Fruit fly (Drosophila melanogaster) whole organism, embryonic: Measurements from ENCODE around the gene CG17118.

Experiments used
- Atf-2 ChIP-seq: fragments of 200-800 bp; sonication (Bioruptor generic); optimal IDR thresholded peaks from 2 replicates; lab custom pipeline; 2016; ENCODE audit warnings: missing biosample characterization, missing genetic modification characterization
- Awh ChIP-seq: fragments of 200-800 bp; sonication (Bioruptor generic); IDR thresholded peaks from 2 replicates; pipeline ENCODE4, ENCODE4 v1.3.6; 2022; ENCODE audit warnings: missing biosample characterization, missing genetic modification characterization
- CG10321 ChIP-seq: fragments of 200-800 bp; sonication (Bioruptor generic); IDR thresholded peaks from 2 replicates; pipeline ENCODE4 v1.3.6; 2022; ENCODE audit warnings: missing biosample characterization, missing genetic modification characterization
- CG10979 ChIP-seq: fragments of 200-800 bp; sonication (Bioruptor generic); optimal IDR thresholded peaks from 2 replicates; lab custom pipeline; 2018; ENCODE audit warnings: missing biosample characterization, mild to moderate bottlenecking, missing genetic modification characterization, moderate library complexity
- CG13624 ChIP-seq: fragments of 200-800 bp; sonication (Bioruptor generic); optimal IDR thresholded peaks from 2 replicates; lab custom pipeline; 2016; ENCODE audit warnings: missing biosample characterization, missing genetic modification characterization
- CG15269 ChIP-seq: fragments of 200-800 bp; sonication (Bioruptor generic); optimal IDR thresholded peaks from 2 replicates; lab custom pipeline; 2018; ENCODE audit warnings: missing biosample characterization, mild to moderate bottlenecking, missing genetic modification characterization, moderate library complexity
- CG16813 ChIP-seq: fragments of 200-800 bp; sonication (Bioruptor generic); IDR thresholded peaks from 3 replicates; pipeline ENCODE4 v1.3.6; 2022; ENCODE audit warnings: missing biosample characterization, missing genetic modification characterization; ENCODE audit not compliant: partially characterized antibody
- CG2120 ChIP-seq: fragments of 200-800 bp; sonication (Bioruptor generic); optimal IDR thresholded peaks from 3 replicates; lab custom pipeline; 2016; ENCODE audit warnings: missing biosample characterization, missing genetic modification characterization
- CG2678 ChIP-seq: fragments of 200-800 bp; sonication (Bioruptor generic); optimal IDR thresholded peaks from 3 replicates; lab custom pipeline; 2019; ENCODE audit warnings: missing biosample characterization, mild to moderate bottlenecking, missing genetic modification characterization, moderate library complexity
- CG30403 ChIP-seq: fragments of 200-800 bp; sonication (Bioruptor generic); optimal IDR thresholded peaks from 3 replicates; lab custom pipeline; 2016; ENCODE audit warnings: missing biosample characterization, missing genetic modification characterization
- CG30431 ChIP-seq: fragments of 200-800 bp; sonication (Bioruptor generic); optimal IDR thresholded peaks from 2 replicates; lab custom pipeline; 2017; ENCODE audit warnings: missing biosample characterization, missing genetic modification characterization
- CG32532 ChIP-seq: fragments of 200-800 bp; sonication (Bioruptor generic); IDR thresholded peaks from 2 replicates; pipeline ENCODE4 v1.3.6; 2022; ENCODE audit warnings: missing biosample characterization, missing genetic modification characterization
- CG3281 ChIP-seq: fragments of 200-800 bp; sonication (Bioruptor generic); optimal IDR thresholded peaks from 3 replicates; lab custom pipeline; 2017; ENCODE audit warnings: missing biosample characterization, mild to moderate bottlenecking, missing genetic modification characterization
- CG3407 ChIP-seq: fragments of 200-800 bp; sonication (Bioruptor generic); optimal IDR thresholded peaks from 2 replicates; lab custom pipeline; 2018; ENCODE audit warnings: missing biosample characterization, mild to moderate bottlenecking, missing genetic modification characterization
- CG4328 ChIP-seq: fragments of 200-800 bp; sonication (Bioruptor generic); optimal IDR thresholded peaks from 3 replicates; lab custom pipeline; 2017; ENCODE audit warnings: missing biosample characterization, missing genetic modification reagents, missing genetic modification characterization
- CG6683 ChIP-seq: fragments of 200-800 bp; sonication (Bioruptor generic); optimal IDR thresholded peaks from 2 replicates; lab custom pipeline; 2017; ENCODE audit warnings: missing biosample characterization, mild to moderate bottlenecking, missing genetic modification characterization, missing genetic modification reagents
- CG7786 ChIP-seq: fragments of 200-800 bp; sonication (Bioruptor generic); optimal IDR thresholded peaks from 2 replicates; lab custom pipeline; 2016; ENCODE audit warnings: missing biosample characterization, missing genetic modification characterization
- CG9876 ChIP-seq: fragments of 200-800 bp; sonication (Bioruptor generic); optimal IDR thresholded peaks from 2 replicates; lab custom pipeline; 2016; ENCODE audit warnings: missing biosample characterization, missing genetic modification characterization
- Camta ChIP-seq: fragments of 200-800 bp; sonication (Bioruptor generic); optimal IDR thresholded peaks from 2 replicates; lab custom pipeline; 2016; ENCODE audit warnings: missing biosample characterization, missing genetic modification characterization
- CrebB ChIP-seq: fragments of 200-800 bp; sonication (Bioruptor generic); optimal IDR thresholded peaks from 3 replicates; lab custom pipeline; 2018; ENCODE audit warnings: missing biosample characterization, mild to moderate bottlenecking, missing genetic modification characterization
- ERR ChIP-seq: fragments of 200-800 bp; sonication (Bioruptor generic); optimal IDR thresholded peaks from 2 replicates; lab custom pipeline; 2016; ENCODE audit warnings: missing biosample characterization, missing genetic modification characterization
- Fer3 ChIP-seq: fragments of 200-800 bp; sonication (Bioruptor generic); optimal IDR thresholded peaks from 2 replicates; lab custom pipeline; 2018; ENCODE audit warnings: missing biosample characterization, mild to moderate bottlenecking, missing genetic modification characterization, moderate library complexity
- HHEX ChIP-seq: fragments of 200-800 bp; sonication (Bioruptor generic); optimal IDR thresholded peaks from 3 replicates; lab custom pipeline; 2017; ENCODE audit warnings: missing biosample characterization, mild to moderate bottlenecking, missing genetic modification characterization, missing genetic modification reagents
- HmgZ ChIP-seq: fragments of 200-800 bp; sonication (Bioruptor generic); optimal IDR thresholded peaks from 2 replicates; lab custom pipeline; 2018; ENCODE audit warnings: missing biosample characterization, mild to moderate bottlenecking, missing genetic modification characterization
- Hr51 ChIP-seq, 2 experiments: fragments of 200-800 bp; sonication (Bioruptor generic); optimal IDR thresholded peaks; 2 replicates in 1 of 2; 3 replicates in 1 of 2; lab custom pipeline; 2016 to 2018; ENCODE audit warnings: missing biosample characterization in 2 of 2, missing genetic modification characterization in 2 of 2, mild to moderate bottlenecking in 1 of 2, moderate library complexity in 1 of 2
- Med ChIP-seq: fragments of 200-800 bp; sonication (Bioruptor generic); peaks from one replicate; lab custom pipeline; 2016; ENCODE audit warnings: missing biosample characterization, missing genetic modification characterization, mild to moderate bottlenecking, inconsistent platforms, moderate library complexity
- Nf-YB ChIP-seq: fragments of 200-800 bp; sonication (Bioruptor generic); optimal IDR thresholded peaks from 3 replicates; lab custom pipeline; 2019; ENCODE audit warnings: missing biosample characterization, mild to moderate bottlenecking, missing genetic modification characterization, moderate library complexity
- Optix ChIP-seq: fragments of 200-800 bp; sonication (Bioruptor generic); IDR thresholded peaks from 3 replicates; pipeline ENCODE4 v1.3.6; 2022; ENCODE audit warnings: missing biosample characterization, missing genetic modification characterization
- PHDP ChIP-seq: fragments of 200-800 bp; sonication (Bioruptor generic); optimal IDR thresholded peaks from 3 replicates; lab custom pipeline; 2018; ENCODE audit warnings: missing biosample characterization, mild to moderate bottlenecking, missing genetic modification characterization, moderate library complexity
- Sox100B ChIP-seq: fragments of 200-800 bp; sonication (Bioruptor generic); optimal IDR thresholded peaks from 3 replicates; lab custom pipeline; 2018; ENCODE audit warnings: missing biosample characterization, mild to moderate bottlenecking, missing genetic modification characterization
- az2 ChIP-seq: fragments of 200-800 bp; sonication (Bioruptor generic); optimal IDR thresholded peaks from 3 replicates; lab custom pipeline; 2016; ENCODE audit warnings: missing biosample characterization, missing genetic modification characterization
- chinmo ChIP-seq: fragments of 200-800 bp; sonication (Bioruptor generic); IDR thresholded peaks from 4 replicates; pipeline ENCODE4 v1.3.6; 2022; ENCODE audit warnings: missing biosample characterization, missing genetic modification characterization; ENCODE audit not compliant: partially characterized antibody
- crp ChIP-seq, 2 experiments: fragments of 200-800 bp; sonication (Bioruptor generic); optimal IDR thresholded peaks; 2 replicates in 1 of 2; 3 replicates in 1 of 2; lab custom pipeline; 2017; ENCODE audit warnings: missing biosample characterization in 2 of 2, missing genetic modification characterization in 2 of 2, mild to moderate bottlenecking in 1 of 2, moderate library complexity in 1 of 2
- dmrt99B ChIP-seq: fragments of 200-800 bp; sonication (Bioruptor generic); optimal IDR thresholded peaks from 2 replicates; lab custom pipeline; 2018; ENCODE audit warnings: missing biosample characterization, mild to moderate bottlenecking, missing genetic modification characterization, moderate library complexity
- ewg ChIP-seq: fragments of 200-800 bp; sonication (Bioruptor generic); optimal IDR thresholded peaks from 3 replicates; lab custom pipeline; 2017; ENCODE audit warnings: mild to moderate bottlenecking, missing biosample characterization, missing genetic modification reagents, missing genetic modification characterization
- gem ChIP-seq: fragments of 200-800 bp; sonication (Bioruptor generic); optimal IDR thresholded peaks from 2 replicates; lab custom pipeline; 2019; ENCODE audit warnings: missing biosample characterization, mild to moderate bottlenecking, missing genetic modification characterization, moderate library complexity
- grau ChIP-seq: fragments of 200-800 bp; optimal IDR thresholded peaks from 3 replicates; lab custom pipeline; 2019; ENCODE audit warnings: missing biosample characterization, mild to moderate bottlenecking, missing genetic modification characterization, moderate library complexity
- nau ChIP-seq: fragments of 200-800 bp; sonication (Bioruptor generic); optimal IDR thresholded peaks from 3 replicates; lab custom pipeline; 2017; ENCODE audit warnings: missing biosample characterization, mild to moderate bottlenecking, missing genetic modification characterization, missing genetic modification reagents
- pho ChIP-seq: fragments of 200-800 bp; sonication (Bioruptor generic); optimal IDR thresholded peaks from 2 replicates; lab custom pipeline; 2016; ENCODE audit warnings: missing biosample characterization, missing genetic modification characterization
- psq ChIP-seq: fragments of 200-800 bp; sonication (Bioruptor generic); optimal IDR thresholded peaks from 2 replicates; lab custom pipeline; 2017; ENCODE audit warnings: missing biosample characterization, missing genetic modification characterization
- pum ChIP-seq: fragments of 200-800 bp; sonication (Bioruptor generic); optimal IDR thresholded peaks from 2 replicates; lab custom pipeline; 2016; ENCODE audit warnings: missing biosample characterization, missing genetic modification characterization
- row ChIP-seq: fragments of 200-800 bp; sonication (Bioruptor generic); IDR thresholded peaks from 3 replicates; pipeline ENCODE4 v1.3.6; 2022; ENCODE audit warnings: missing biosample characterization, missing genetic modification characterization
- schlank ChIP-seq: fragments of 200-800 bp; sonication (Bioruptor generic); optimal IDR thresholded peaks from 2 replicates; lab custom pipeline; 2018; ENCODE audit warnings: missing biosample characterization, mild to moderate bottlenecking, missing genetic modification characterization
- seq ChIP-seq: fragments of 200-800 bp; sonication (Bioruptor generic); IDR thresholded peaks from 2 replicates; pipeline ENCODE4 v1.3.6; 2022; ENCODE audit warnings: missing biosample characterization, missing genetic modification characterization
- stc ChIP-seq: fragments of 200-800 bp; sonication (Bioruptor generic); IDR thresholded peaks from 2 replicates; pipeline ENCODE4 v1.3.6; 2022; ENCODE audit warnings: missing biosample characterization, missing genetic modification characterization
- ttk ChIP-seq: fragments of 200-800 bp; sonication (Bioruptor generic); IDR thresholded peaks from 2 replicates; pipeline ENCODE4 v2.1.2; 2022; ENCODE audit warnings: missing biosample characterization, missing genetic modification characterization
- unpg ChIP-seq: fragments of 200-800 bp; sonication (Bioruptor generic); optimal IDR thresholded peaks from 3 replicates; lab custom pipeline; 2018; ENCODE audit warnings: missing biosample characterization, mild to moderate bottlenecking, missing genetic modification characterization, moderate library complexity
- z ChIP-seq: fragments of 200-800 bp; sonication (Bioruptor generic); IDR thresholded peaks from 3 replicates; pipeline ENCODE4 v1.3.6; 2022; ENCODE audit warnings: missing biosample characterization, missing genetic modification characterization
- zen ChIP-seq: fragments of 200-800 bp; sonication (Bioruptor generic); optimal IDR thresholded peaks from 3 replicates; lab custom pipeline; 2018; ENCODE audit warnings: missing biosample characterization, mild to moderate bottlenecking, missing genetic modification characterization, moderate library complexity

Gene CG17118

DNA sequence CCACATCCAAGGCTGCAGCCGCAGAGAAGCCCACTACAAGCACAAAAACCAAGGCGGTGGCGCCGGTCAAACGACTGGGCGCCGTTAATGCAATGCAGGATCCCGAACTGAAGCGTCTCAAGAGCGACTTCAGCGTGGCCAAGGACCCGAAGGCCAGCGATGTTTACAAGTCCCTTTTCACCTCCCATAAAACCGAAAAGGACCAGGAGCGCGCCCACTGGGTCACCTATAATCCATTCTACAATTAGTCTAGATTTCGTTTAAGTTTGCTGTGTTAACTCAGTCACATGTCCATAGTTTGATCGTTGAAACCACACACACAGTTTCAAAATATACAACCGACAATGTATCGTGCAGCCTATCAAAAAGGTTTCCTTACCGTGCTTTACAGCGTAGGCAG is at the start of gene CG17118:
Gene CG17118 (plus strand): TSS at position 301 of the 400 bp plus-strand sequence.
- no peak for TF ChIP-seq HHEX
- TF ChIP-seq nau: no peak
- TF ChIP-seq CG7786 (GFP tag; lab: Kevin White, UChicago): no peak
- no peak for TF ChIP-seq Sox100B (GFP tag; lab: Kevin White, UChicago)

DNA sequence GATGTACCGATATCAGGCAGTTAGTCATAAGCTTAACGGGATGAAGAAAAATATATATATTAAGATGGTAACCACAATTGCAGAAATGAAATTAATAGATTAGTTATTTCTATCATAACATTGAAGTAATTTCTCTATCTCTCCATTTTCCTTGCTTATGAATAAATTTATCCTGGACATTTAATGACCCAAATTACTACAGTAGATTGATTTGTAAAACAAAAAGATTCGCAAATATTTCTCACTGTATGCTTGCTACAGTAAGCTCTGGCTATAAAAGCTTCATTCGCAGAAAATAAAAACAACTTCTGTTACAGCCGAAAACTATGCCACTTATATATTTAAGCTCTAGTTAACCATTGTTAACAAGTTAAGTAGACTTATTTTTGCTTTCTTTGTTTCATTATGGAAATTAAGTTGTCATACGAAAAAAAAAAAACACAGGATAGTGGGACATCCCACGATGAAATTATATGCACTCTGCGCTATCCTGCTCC is 49.4 kb upstream of the CG17118 start, which contains the start of gene CG17105:
Gene CG17105 (plus strand): TSS at position 447 of the 497 bp plus-strand sequence.
- TF ChIP-seq gem (peak; percentile 39), CG30403 (GFP tag; lab: Kevin White, UChicago) (no peak), CG4328 (GFP tag; lab: Kevin White, UChicago) (no peak), CrebB (tag; lab: Kevin White, UChicago) (no peak), CG30431 (no peak), Nf-YB (GFP tag; lab: Kevin White, UChicago) (no peak), CG2678 (tag; lab: Kevin White, UChicago) (peak; percentile 10), Fer3 (peak; percentile 6), Camta (no peak), CG6683 (no peak), pho (GFP tag; lab: Kevin White, UChicago) (no peak), unpg (GFP tag; lab: Kevin White, UChicago) (peak; percentile 26), CG15269 (peak; percentile 14), ewg (GFP tag; lab: Kevin White, UChicago) (no peak), CG10321 (GFP tag; lab: Robert Waterston, UW) (no peak), az2 (GFP tag; lab: Kevin White, UChicago) (no peak), ttk (GFP tag; lab: Robert Waterston, UW) (no peak), grau (tag; lab: Kevin White, UChicago) (peak; percentile 80), PHDP (tag; lab: Kevin White, UChicago) (peak; percentile 15), Hr51 (GFP tag; optimal IDR thresholded peaks at IDR 0.05; lab: Kevin White, UChicago) (peak in 1 of 2 experiments; percentile 56), CG3281 (GFP tag; lab: Kevin White, UChicago) (peak; percentile 3), zen (no peak), crp (GFP tag; optimal IDR thresholded peaks at IDR 0.05; lab: Kevin White, UChicago) (no peak), Optix (GFP tag; lab: Robert Waterston, UW) (no peak), z (GFP tag; lab: Robert Waterston, UW) (no peak), chinmo (GFP tag; lab: Robert Waterston, UW) (no peak), Med (GFP tag; lab: Kevin White, UChicago) (peak; percentile 57), Awh (no peak), CG2120 (peak; percentile 15), psq (GFP tag; lab: Kevin White, UChicago) (no peak), row (0 out of 3 replicates have a peak, but pooled peaks have one; percentile 19), pum (GFP tag; lab: Kevin White, UChicago) (no peak), ERR (no peak), CG3407 (GFP tag; lab: Kevin White, UChicago) (no peak), dmrt99B (tag; lab: Kevin White, UChicago) (peak; percentile 8), CG16813 (GFP tag; lab: Robert Waterston, UW) (no peak), CG32532 (peak; percentile 9; the same call in 1 of the 2 replicates), CG10979 (tag; lab: Kevin White, UChicago) (no peak), HmgZ (tag; lab: Kevin White, UChicago) (no peak), seq (no peak), CG13624 (GFP tag; lab: Kevin White, UChicago) (no peak), schlank (tag; lab: Kevin White, UChicago) (no peak), CG9876 (GFP tag; lab: Kevin White, UChicago) (no peak), stc (GFP tag; lab: Robert Waterston, UW) (no peak), Atf-2 (GFP tag; lab: Kevin White, UChicago) (no peak)
